Fruit fly (Drosophila melanogaster) whole organism, wandering third instar larva: Measurements from ENCODE around the gene CG6733.
A peak's percentile ranks its signal among the peaks of the same experiment; 100 is the strongest.

Experiments used
- Abd-B ChIP-seq: fragments of >200 bp; optimal IDR thresholded peaks from 2 replicates; lab custom pipeline; 2017; ENCODE audit warnings: missing biosample characterization, missing genetic modification characterization
- CG32264 ChIP-seq: fragments of 200-800 bp; sonication (Bioruptor generic); optimal IDR thresholded peaks from 2 replicates; lab custom pipeline; 2016; ENCODE audit warnings: missing biosample characterization, missing genetic modification characterization
- CG9705 ChIP-seq: fragments of 200-800 bp; sonication (Bioruptor generic); optimal IDR thresholded peaks from 2 replicates; lab custom pipeline; 2018; ENCODE audit warnings: missing biosample characterization, mild to moderate bottlenecking, missing genetic modification characterization
- Dfd ChIP-seq: fragments of >200 bp; optimal IDR thresholded peaks from 2 replicates; lab custom pipeline; 2017; ENCODE audit warnings: missing biosample characterization, missing genetic modification characterization
- Dif ChIP-seq: fragments of 200-275, 200-300 bp; sonication (Bioruptor generic); optimal IDR thresholded peaks from 2 replicates; lab custom pipeline; 2018; ENCODE audit warnings: missing biosample characterization, missing genetic modification characterization; ENCODE audit not compliant: partially characterized antibody
- GATAd ChIP-seq: sonication (Bioruptor generic); optimal IDR thresholded peaks from 2 replicates; lab custom pipeline; 2016; ENCODE audit warnings: missing biosample characterization, missing genetic modification characterization
- HLH106 ChIP-seq: fragments of 200-800 bp; optimal IDR thresholded peaks from 3 replicates; lab custom pipeline; 2019; ENCODE audit warnings: missing biosample characterization, mild to moderate bottlenecking, missing genetic modification characterization, moderate library complexity
- Hnf4 ChIP-seq: fragments of 200-800 bp; sonication (Bioruptor generic); optimal IDR thresholded peaks from 2 replicates; lab custom pipeline; 2016; ENCODE audit warnings: missing biosample characterization, mild to moderate bottlenecking, missing genetic modification characterization
- Hr78 ChIP-seq: fragments of >200 bp; optimal IDR thresholded peaks from 2 replicates; lab custom pipeline; 2017; ENCODE audit warnings: missing biosample characterization, missing genetic modification characterization
- Hr83 ChIP-seq: fragments of 200-300 bp; sonication (Bioruptor generic); optimal IDR thresholded peaks from 2 replicates; lab custom pipeline; 2016; ENCODE audit warnings: missing biosample characterization, mild to moderate bottlenecking, missing genetic modification characterization, moderate library complexity; ENCODE audit not compliant: poor library complexity, severe bottlenecking
- Jra ChIP-seq: sonication (Bioruptor generic); optimal IDR thresholded peaks from 2 replicates; lab custom pipeline; 2016; ENCODE audit warnings: missing biosample characterization, missing genetic modification characterization
- Myc ChIP-seq: fragments of >200 bp; optimal IDR thresholded peaks from 2 replicates; lab custom pipeline; 2017
- N ChIP-seq: fragments of >200 bp; optimal IDR thresholded peaks from 2 replicates; lab custom pipeline; 2018; ENCODE audit warnings: missing biosample characterization, missing external identifiers, missing genetic modification characterization
- OdsH ChIP-seq: fragments of 200-800 bp; sonication (Bioruptor generic); optimal IDR thresholded peaks from 2 replicates; lab custom pipeline; 2016; ENCODE audit warnings: missing biosample characterization, mild to moderate bottlenecking, missing genetic modification characterization
- Rel ChIP-seq, 2 experiments: fragments of 200-800 bp; sonication (Bioruptor generic) in 1 of 2; optimal IDR thresholded peaks; 2 replicates in 1 of 2; 3 replicates in 1 of 2; lab custom pipeline; 2016 to 2019; ENCODE audit warnings: mild to moderate bottlenecking in 2 of 2, missing biosample characterization in 2 of 2, missing genetic modification characterization in 2 of 2, moderate library complexity in 1 of 2
- Sp1 ChIP-seq: fragments of 200-800 bp; sonication (Bioruptor generic); optimal IDR thresholded peaks from 3 replicates; lab custom pipeline; 2019; ENCODE audit warnings: missing biosample characterization, mild to moderate bottlenecking, missing genetic modification characterization, moderate library complexity
- Vsx2 ChIP-seq: fragments of 200-300, 225-300 bp; sonication (Bioruptor generic); optimal IDR thresholded peaks from 2 replicates; lab custom pipeline; 2018; ENCODE audit warnings: missing biosample characterization, missing genetic modification characterization; ENCODE audit not compliant: partially characterized antibody
- br ChIP-seq: fragments of 200-800 bp; sonication (Bioruptor generic); optimal IDR thresholded peaks from 2 replicates; lab custom pipeline; 2016; ENCODE audit warnings: missing biosample characterization, missing genetic modification characterization
- brk ChIP-seq: fragments of 200-800 bp; sonication (Bioruptor generic); optimal IDR thresholded peaks from 2 replicates; lab custom pipeline; 2016; ENCODE audit warnings: missing biosample characterization, mild to moderate bottlenecking, missing genetic modification characterization
- dl ChIP-seq, 2 experiments: fragments of 175-275, 200-275 bp in 1 of 2; fragments of 200-275 bp in 1 of 2; sonication (Bioruptor generic); optimal IDR thresholded peaks; lab custom pipeline; 2018; ENCODE audit warnings: mild to moderate bottlenecking in 2 of 2, missing biosample characterization in 2 of 2, missing genetic modification characterization in 2 of 2, moderate library complexity in 2 of 2; ENCODE audit not compliant: partially characterized antibody in 2 of 2, insufficient read depth in 1 of 2
- dsf ChIP-seq: sonication (Bioruptor generic); optimal IDR thresholded peaks from 2 replicates; lab custom pipeline; 2016; ENCODE audit warnings: missing biosample characterization, missing genetic modification characterization, borderline replicate concordance
- ey ChIP-seq: fragments of 200-800 bp; sonication (Bioruptor generic); optimal IDR thresholded peaks from 2 replicates; lab custom pipeline; 2016; ENCODE audit warnings: missing biosample characterization, missing genetic modification characterization
- foxo ChIP-seq, 2 experiments: fragments of 200-800 bp; sonication (Bioruptor generic); optimal IDR thresholded peaks; 2 replicates in 1 of 2; 3 replicates in 1 of 2; lab custom pipeline; 2016 to 2017; ENCODE audit warnings: missing biosample characterization in 2 of 2, missing genetic modification characterization in 2 of 2
- fru ChIP-seq: fragments of 200-800 bp; sonication (Bioruptor generic); optimal IDR thresholded peaks from 3 replicates; lab custom pipeline; 2016; ENCODE audit warnings: missing biosample characterization, mild to moderate bottlenecking, missing genetic modification characterization
- h ChIP-seq: fragments of 200-800 bp; sonication (Bioruptor generic); optimal IDR thresholded peaks from 3 replicates; lab custom pipeline; 2016; ENCODE audit warnings: missing biosample characterization, mild to moderate bottlenecking, missing genetic modification characterization
- jim ChIP-seq: fragments of 175-275, 200-325 bp; sonication (Bioruptor generic); optimal IDR thresholded peaks from 2 replicates; lab custom pipeline; 2016; ENCODE audit warnings: missing biosample characterization, mild to moderate bottlenecking, missing genetic modification characterization
- lola ChIP-seq: fragments of >200 bp; optimal IDR thresholded peaks from 2 replicates; lab custom pipeline; 2017; ENCODE audit warnings: missing biosample characterization, missing genetic modification characterization
- pan ChIP-seq: fragments of >200 bp; optimal IDR thresholded peaks from 2 replicates; lab custom pipeline; 2017
- psq ChIP-seq: fragments of 200-800 bp; sonication (Bioruptor generic); optimal IDR thresholded peaks from 3 replicates; lab custom pipeline; 2017; ENCODE audit warnings: missing biosample characterization, mild to moderate bottlenecking, missing genetic modification characterization, moderate library complexity
- rgr ChIP-seq: fragments of 200-800 bp; sonication (Bioruptor generic); optimal IDR thresholded peaks from 3 replicates; lab custom pipeline; 2016; ENCODE audit warnings: missing biosample characterization, mild to moderate bottlenecking, missing genetic modification characterization
- sage ChIP-seq: fragments of 200-800 bp; sonication (Bioruptor generic); optimal IDR thresholded peaks from 2 replicates; lab custom pipeline; 2016; ENCODE audit warnings: missing biosample characterization, mild to moderate bottlenecking, missing genetic modification characterization
- sv ChIP-seq: fragments of 200-800 bp; sonication (Bioruptor generic); optimal IDR thresholded peaks from 3 replicates; lab custom pipeline; 2016; ENCODE audit warnings: missing biosample characterization, missing genetic modification characterization
- tai ChIP-seq: sonication (Bioruptor generic); optimal IDR thresholded peaks from 2 replicates; lab custom pipeline; 2016; ENCODE audit warnings: missing biosample characterization, missing genetic modification characterization
- usp ChIP-seq: fragments of >200 bp; optimal IDR thresholded peaks from 2 replicates; lab custom pipeline; 2017; ENCODE audit warnings: missing biosample characterization, missing genetic modification characterization
- woc ChIP-seq: sonication (Bioruptor generic); optimal IDR thresholded peaks from 2 replicates; lab custom pipeline; 2016; ENCODE audit warnings: missing biosample characterization, mild to moderate bottlenecking, missing genetic modification characterization

CG6733 gene

dm6 chr3R:23138992-23139633 lies 41.6 kb downstream of the CG6733 start:
- no peak for TF ChIP-seq dsf (GFP tag; lab: Kevin White, UChicago)
- TF ChIP-seq h (GFP tag; lab: Kevin White, UChicago), result peak; percentile 23

- TF ChIP-seq Rel (GFP tag; optimal IDR thresholded peaks at IDR 0.05; lab: Kevin White, UChicago) (no peak), Rel (tag; optimal IDR thresholded peaks at IDR 0.05; lab: Kevin White, UChicago) (peak; percentile 70), dl (GFP tag; optimal IDR thresholded peaks at IDR 0.05; lab: Kevin White, UChicago; ENCODE audit: insufficient read depth in 1 of 2, partially characterized antibody in 2 of 2) (no peak), usp (GFP tag; lab: Kevin White, UChicago) (no peak), foxo (GFP tag; optimal IDR thresholded peaks at IDR 0.05; lab: Kevin White, UChicago) (peak in 1 of 2 experiments; percentile 15), h (GFP tag; lab: Kevin White, UChicago) (peak; percentile 4), GATAd (GFP tag; lab: Kevin White, UChicago) (no peak)
- TF ChIP-seq, all 38 proteins: peak for 3
Observed at dm6 chr3R:23139634-23140010, 42.1 kb downstream of the CG6733 start.

dm6 chr3R:23140280-23140679 lies 42.8 kb downstream of the CG6733 start:
- TF ChIP-seq Vsx2 (peak; percentile 37), Rel (GFP tag; optimal IDR thresholded peaks at IDR 0.05; lab: Kevin White, UChicago) (no peak), Rel (tag; optimal IDR thresholded peaks at IDR 0.05; lab: Kevin White, UChicago) (no peak), h (GFP tag; lab: Kevin White, UChicago) (peak; percentile 49), br (peak; percentile 43), Sp1 (no peak), Hr83 (GFP tag; lab: Kevin White, UChicago) (no peak), brk (GFP tag; lab: Kevin White, UChicago) (no peak)

- TF ChIP-seq Hnf4 (no peak), Dfd (GFP tag; lab: Kevin White, UChicago) (no peak), jim (no peak), lola (GFP tag; lab: Kevin White, UChicago) (no peak), Rel (GFP tag; optimal IDR thresholded peaks at IDR 0.05; lab: Kevin White, UChicago) (no peak), Rel (tag; optimal IDR thresholded peaks at IDR 0.05; lab: Kevin White, UChicago) (no peak), Myc (lab: Kevin White, UChicago) (no peak), pan (lab: Kevin White, UChicago) (no peak), Sp1 (no peak), Hr83 (GFP tag; lab: Kevin White, UChicago) (no peak), dsf (GFP tag; lab: Kevin White, UChicago) (no peak), CG9705 (GFP tag; lab: Kevin White, UChicago) (no peak)
Observed at dm6 chr3R:23141113-23141512, 43.6 kb downstream of the CG6733 start.

- TF ChIP-seq woc (GFP tag; lab: Kevin White, UChicago) (no peak), Hr83 (GFP tag; lab: Kevin White, UChicago) (peak; percentile 59), usp (GFP tag; lab: Kevin White, UChicago) (no peak), brk (GFP tag; lab: Kevin White, UChicago) (no peak), OdsH (GFP tag; lab: Kevin White, UChicago) (no peak), GATAd (GFP tag; lab: Kevin White, UChicago) (no peak), Hr78 (GFP tag; lab: Kevin White, UChicago) (no peak), Sp1 (no peak), lola (GFP tag; lab: Kevin White, UChicago) (no peak), sage (GFP tag; lab: Kevin White, UChicago) (no peak), CG9705 (GFP tag; lab: Kevin White, UChicago) (no peak), CG32264 (GFP tag; lab: Kevin White, UChicago) (no peak), Jra (GFP tag; lab: Kevin White, UChicago) (peak; percentile 3), br (no peak), Dif (GFP tag; lab: Kevin White, UChicago) (peak; percentile 21), ey (GFP tag; lab: Kevin White, UChicago) (no peak), foxo (GFP tag; optimal IDR thresholded peaks at IDR 0.05; lab: Kevin White, UChicago) (no peak), tai (GFP tag; lab: Kevin White, UChicago) (no peak), psq (GFP tag; lab: Kevin White, UChicago) (peak; percentile 23), Myc (lab: Kevin White, UChicago) (no peak), dsf (GFP tag; lab: Kevin White, UChicago) (no peak), pan (lab: Kevin White, UChicago) (no peak), HLH106 (tag; lab: Kevin White, UChicago) (no peak), jim (no peak), Hnf4 (no peak), N (GFP tag; lab: Kevin White, UChicago) (peak; percentile 50), sv (no peak), Dfd (GFP tag; lab: Kevin White, UChicago) (no peak), Abd-B (no peak), Vsx2 (peak; percentile 63), dl (GFP tag; optimal IDR thresholded peaks at IDR 0.05; lab: Kevin White, UChicago; ENCODE audit: insufficient read depth in 1 of 2, partially characterized antibody in 2 of 2) (peak in 1 of 2 experiments; percentile 15), h (GFP tag; lab: Kevin White, UChicago) (peak; percentile 20), rgr (no peak), fru (peak; percentile 11)
Observed at dm6 chr3R:23141678-23142338, 44.3 kb downstream of the CG6733 start, which contains the start of gene hh. hh (minus strand) TSS chr3R:23141906.
